Worm (Caenorhabditis elegans): ENCODE measurements around the gene gcy-1.

DNA sequence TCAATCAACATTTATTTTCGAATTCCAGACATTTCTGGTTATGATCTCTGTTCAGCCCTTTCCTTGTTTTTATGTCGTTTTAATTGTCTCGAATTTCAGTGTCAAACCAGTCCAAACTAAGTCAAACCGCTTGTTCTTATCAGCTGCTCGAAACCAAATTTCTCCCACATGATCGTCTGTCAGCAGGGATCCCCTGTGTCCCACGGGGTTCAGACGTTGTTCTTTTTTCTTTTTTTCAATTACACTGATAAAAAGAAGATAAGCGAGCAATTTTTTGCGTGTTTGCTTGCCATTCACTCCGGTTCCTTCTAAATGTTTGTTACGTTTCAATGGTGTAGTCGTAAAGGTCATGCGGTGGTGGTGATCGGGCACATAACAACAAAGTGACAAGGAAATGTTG is 14.8 kb downstream of the gcy-1 start:
- TF ChIP-seq dao-5 (tag; optimal IDR thresholded peaks at IDR 0.05) (no peak), him-1 (tag; optimal IDR thresholded peaks at IDR 0.05) (no peak), W03F9.2 (tag; optimal IDR thresholded peaks at IDR 0.05) (no peak)
